Comparison of ENCODE assay signal across 2 worm cellular contexts in genomic region chrV:3017930-3018329, ce11.
TF ChIP-seq lines count a peak whose summit lies in the region.

No protein-coding gene starts in this region.

TF ChIP-seq in whole organism, L4 larva, 104 proteins besides CTCF, POLR2A, EP300 and RAD21:
- TF ChIP-seq snpc-1.2 (GFP tag; IDR thresholded peaks at IDR 0.05; lab: Robert Waterston, UW) (no peak), fos-1 (tag; optimal IDR thresholded peaks at IDR 0.05; lab: Kevin White, UChicago) (no peak), nhr-102 (tag; optimal IDR thresholded peaks at IDR 0.05; lab: Kevin White, UChicago) (no peak), php-3 (GFP tag; IDR thresholded peaks at IDR 0.05; lab: Robert Waterston, UW) (no peak), sdz-12 (GFP tag; optimal IDR thresholded peaks at IDR 0.05; lab: Kevin White, UChicago) (no peak), lin-38 (GFP tag; IDR thresholded peaks at IDR 0.05; lab: Robert Waterston, UW) (no peak), T20F7.1 (GFP tag; optimal IDR thresholded peaks at IDR 0.05; lab: Kevin White, UChicago) (no peak), zip-2 (tag; optimal IDR thresholded peaks at IDR 0.05; lab: Kevin White, UChicago) (no peak), ceh-44 (GFP tag; IDR thresholded peaks at IDR 0.05; lab: Robert Waterston, UW) (0 out of 2 replicates have a peak, but pooled peaks have one; percentile 11), unc-39 (tag; optimal IDR thresholded peaks at IDR 0.05; lab: Kevin White, UChicago) (no peak), ceh-62 (tag; optimal IDR thresholded peaks at IDR 0.05; lab: Kevin White, UChicago) (no peak), F37D6.2 (tag; optimal IDR thresholded peaks at IDR 0.05; lab: Kevin White, UChicago) (no peak), dmd-8 (GFP tag; IDR thresholded peaks at IDR 0.05; lab: Robert Waterston, UW) (0 out of 2 replicates have a peak, but pooled peaks have one; percentile 30), set-16 (GFP tag; IDR thresholded peaks at IDR 0.05; lab: Robert Waterston, UW) (peak; percentile 54), egl-43 (GFP tag; IDR thresholded peaks at IDR 0.05; lab: Robert Waterston, UW) (no peak; the same call in 1 of the 2 replicates), ztf-11 (tag; optimal IDR thresholded peaks at IDR 0.05; lab: Kevin White, UChicago) (no peak), gei-8 (GFP tag; optimal IDR thresholded peaks at IDR 0.05; lab: Kevin White, UChicago) (no peak), F26F4.8 (GFP tag; conservative IDR thresholded peaks at IDR 0.05; lab: Robert Waterston, UW) (no peak), mep-1 (tag; optimal IDR thresholded peaks at IDR 0.05; lab: Kevin White, UChicago) (no peak), hif-1 (tag; optimal IDR thresholded peaks at IDR 0.05; lab: Kevin White, UChicago) (no peak), mxl-3 (GFP tag; optimal IDR thresholded peaks at IDR 0.05; lab: Kevin White, UChicago) (no peak)

TF ChIP-seq in whole organism, young adult, 124 proteins besides CTCF, POLR2A, EP300 and RAD21:
- TF ChIP-seq zfh-2 (GFP tag; conservative IDR thresholded peaks at IDR 0.05; lab: Robert Waterston, UW) (peak; percentile 67), mes-4 (tag; optimal IDR thresholded peaks at IDR 0.05; lab: Kevin White, UChicago) (no peak), snpc-1.3 (tag; optimal IDR thresholded peaks at IDR 0.05; lab: Kevin White, UChicago; ENCODE audit: insufficient read depth) (no peak)
